Worm (Caenorhabditis elegans): Measurements from ENCODE around the gene B0403.3.

DNA sequence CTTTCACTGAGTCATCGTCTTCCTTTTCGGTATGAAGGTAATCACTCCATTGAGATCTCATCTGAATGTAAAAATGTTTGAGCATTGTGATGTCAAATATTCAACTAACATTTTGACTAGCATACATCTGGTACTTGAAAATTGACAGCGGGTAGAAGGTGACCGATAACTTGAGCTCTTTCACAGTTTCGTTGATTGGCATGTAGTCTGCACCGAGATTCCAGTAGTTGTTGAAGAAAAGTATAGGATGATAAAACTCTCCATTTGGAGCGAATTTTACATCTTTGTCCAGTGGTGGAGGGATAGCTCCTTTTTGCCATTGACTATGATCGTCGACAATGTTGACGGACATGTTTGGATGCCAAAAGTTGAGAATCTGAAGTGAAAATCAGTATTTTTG is 35.9 kb upstream of the B0403.3 start:
- TF ChIP-seq nhr-237 (tag; optimal IDR thresholded peaks at IDR 0.05) (no peak), pha-4 (tag; optimal IDR thresholded peaks at IDR 0.05) (no peak), mep-1 (tag; optimal IDR thresholded peaks at IDR 0.05) (no peak), nhr-12 (tag; optimal IDR thresholded peaks at IDR 0.05) (no peak), drap-1 (GFP tag; optimal IDR thresholded peaks at IDR 0.05) (no peak), sptf-1 (tag; optimal IDR thresholded peaks at IDR 0.05) (no peak), snpc-4 (tag; optimal IDR thresholded peaks at IDR 0.05) (no peak), unc-62 (GFP tag; optimal IDR thresholded peaks at IDR 0.05) (no peak), elt-3 (tag; optimal IDR thresholded peaks at IDR 0.05) (no peak), unc-120 (tag; optimal IDR thresholded peaks at IDR 0.05; ENCODE audit: poor library complexity, severe bottlenecking) (no peak), sem-2 (GFP tag; optimal IDR thresholded peaks at IDR 0.05) (no peak), flh-1 (GFP tag; optimal IDR thresholded peaks at IDR 0.05) (no peak), unc-39 (tag; optimal IDR thresholded peaks at IDR 0.05) (no peak)

All from whole organism, mixed stage, embryonic.